Worm (Caenorhabditis elegans): ENCODE results near the gene mig-14.

The mig-14 gene

ce11 chrII:13741449-13741848 is at the start of gene mig-14:
mig-14 (plus strand) TSS chrII:13741738.
- no peak for TF ChIP-seq nhr-28 (tag; optimal IDR thresholded peaks at IDR 0.05)
- TF ChIP-seq xbp-1 (tag; optimal IDR thresholded peaks at IDR 0.05), result peak; percentile 7
- peak; percentile 55 for TF ChIP-seq dsc-1 (tag; optimal IDR thresholded peaks at IDR 0.05)
- TF ChIP-seq nhr-237 (tag; optimal IDR thresholded peaks at IDR 0.05), result no peak
- TF ChIP-seq hpl-2 (GFP tag; optimal IDR thresholded peaks at IDR 0.05), result no peak

DNA sequence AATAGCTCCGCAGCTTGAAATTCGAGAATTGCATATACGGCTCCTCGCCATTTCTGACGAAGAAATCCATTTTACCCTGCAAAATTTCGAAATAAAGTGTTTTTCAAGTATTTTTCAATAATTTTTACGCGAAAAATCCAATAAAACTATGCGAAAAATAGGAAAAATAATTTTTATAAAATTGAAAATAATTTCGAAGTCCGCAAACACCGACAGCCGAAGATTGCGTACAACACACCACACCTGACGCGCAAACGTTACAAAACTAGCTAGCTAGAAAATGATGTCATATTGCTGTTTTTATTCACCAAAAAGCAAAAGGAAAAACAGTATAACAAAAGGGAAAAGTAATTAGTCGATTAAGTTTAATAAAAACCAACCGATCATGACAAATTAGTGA is 46.8 kb upstream of the mig-14 start, which contains the start of gene rpoa-1:
Gene rpoa-1, minus strand, starts transcription at position 84 of the 400 bp plus-strand sequence.
- TF ChIP-seq pax-3 (tag; optimal IDR thresholded peaks at IDR 0.05), result no peak
- TF ChIP-seq xbp-1 (tag; optimal IDR thresholded peaks at IDR 0.05), result peak; percentile 1
- no peak for TF ChIP-seq ceh-90 (tag; optimal IDR thresholded peaks at IDR 0.05)
- no peak for TF ChIP-seq sup-37 (GFP tag; optimal IDR thresholded peaks at IDR 0.05)
- no peak for TF ChIP-seq tlp-1 (tag; optimal IDR thresholded peaks at IDR 0.05)
- no peak for TF ChIP-seq pqm-1 (tag; optimal IDR thresholded peaks at IDR 0.05)
- no peak for TF ChIP-seq fkh-8 (tag; optimal IDR thresholded peaks at IDR 0.05)
- no peak for TF ChIP-seq hpl-2 (GFP tag; optimal IDR thresholded peaks at IDR 0.05)
- no peak for TF ChIP-seq swsn-7 (tag; optimal IDR thresholded peaks at IDR 0.05)
- no peak for TF ChIP-seq egl-27 (tag; optimal IDR thresholded peaks at IDR 0.05)
- no peak for TF ChIP-seq lin-15B (tag; optimal IDR thresholded peaks at IDR 0.05)
- no peak for TF ChIP-seq elt-2 (tag; optimal IDR thresholded peaks at IDR 0.05)
- no peak for TF ChIP-seq unc-30 (tag; optimal IDR thresholded peaks at IDR 0.05)
- peak; percentile 26 for TF ChIP-seq nhr-20 (tag; optimal IDR thresholded peaks at IDR 0.05)
- no peak for TF ChIP-seq lir-3 (tag; optimal IDR thresholded peaks at IDR 0.05; ENCODE audit: poor library complexity)
- no peak for TF ChIP-seq egl-13 (tag; optimal IDR thresholded peaks at IDR 0.05)
- TF ChIP-seq fos-1 (tag; optimal IDR thresholded peaks at IDR 0.05), result no peak
- TF ChIP-seq mef-2 (tag; optimal IDR thresholded peaks at IDR 0.05), result no peak
- TF ChIP-seq ama-1 (optimal IDR thresholded peaks at IDR 0.05), result no peak
- no peak for TF ChIP-seq unc-98 (GFP tag; IDR thresholded peaks at IDR 0.05)
- TF ChIP-seq elt-3 (tag; optimal IDR thresholded peaks at IDR 0.05), result no peak
- TF ChIP-seq nhr-77 (tag; optimal IDR thresholded peaks at IDR 0.05), result no peak
- no peak for TF ChIP-seq aha-1 (tag; optimal IDR thresholded peaks at IDR 0.05)
- TF ChIP-seq unc-62 (GFP tag; optimal IDR thresholded peaks at IDR 0.05), result no peak
- no peak for TF ChIP-seq lin-14 (GFP tag; optimal IDR thresholded peaks at IDR 0.05)
- TF ChIP-seq C16A3.4 (tag; optimal IDR thresholded peaks at IDR 0.05), result no peak
- peak; percentile 35 for TF ChIP-seq snu-23 (GFP tag; optimal IDR thresholded peaks at IDR 0.05)
- peak; percentile 35 to 53 for TF ChIP-seq lin-35 (GFP tag; optimal IDR thresholded peaks at IDR 0.05)
- TF ChIP-seq mab-9 (GFP tag; IDR thresholded peaks at IDR 0.05), result no peak
- TF ChIP-seq Y116A8C.19 (tag; optimal IDR thresholded peaks at IDR 0.05; ENCODE audit: borderline replicate concordance), result no peak
- no peak for TF ChIP-seq ets-5 (GFP tag; IDR thresholded peaks at IDR 0.05)
- TF ChIP-seq nhr-11 (tag; optimal IDR thresholded peaks at IDR 0.05), result no peak
- TF ChIP-seq aly-2 (tag; optimal IDR thresholded peaks at IDR 0.05), result no peak
- no peak for TF ChIP-seq skn-1 (tag; optimal IDR thresholded peaks at IDR 0.05)
- peak; percentile 16 to 67 (median 48) for TF ChIP-seq dpl-1 (GFP tag; optimal IDR thresholded peaks at IDR 0.05)
- TF ChIP-seq fkh-10 (GFP tag; optimal IDR thresholded peaks at IDR 0.05), result no peak
- TF ChIP-seq ceh-82 (tag; optimal IDR thresholded peaks at IDR 0.05), result peak in 1 of 3 experiments; percentile 6
- TF ChIP-seq pag-3 (tag; optimal IDR thresholded peaks at IDR 0.05; ENCODE audit: borderline replicate concordance, insufficient read depth), result no peak
- no peak for TF ChIP-seq fkh-4 (tag; optimal IDR thresholded peaks at IDR 0.05; ENCODE audit: borderline replicate concordance)
- no peak; the same call in 1 of the 2 replicates for TF ChIP-seq isw-1 (GFP tag; IDR thresholded peaks at IDR 0.05)
- TF ChIP-seq rnt-1 (tag; optimal IDR thresholded peaks at IDR 0.05), result no peak
- TF ChIP-seq ceh-88 (GFP tag; IDR thresholded peaks at IDR 0.05), result no peak
- no peak for TF ChIP-seq ceh-8 (GFP tag; optimal IDR thresholded peaks at IDR 0.05)
- no peak for TF ChIP-seq sox-4 (tag; optimal IDR thresholded peaks at IDR 0.05)
- peak; percentile 63 to 69 for TF ChIP-seq lsy-2 (tag; optimal IDR thresholded peaks at IDR 0.05)
- no peak for TF ChIP-seq zip-4 (GFP tag; optimal IDR thresholded peaks at IDR 0.05)
- no peak for TF ChIP-seq hlh-4 (tag; optimal IDR thresholded peaks at IDR 0.05)
- TF ChIP-seq dsc-1 (tag; optimal IDR thresholded peaks at IDR 0.05), result no peak
- TF ChIP-seq mep-1 (tag; optimal IDR thresholded peaks at IDR 0.05), result peak; percentile 73
